Worm (Caenorhabditis elegans) whole organism, L2 larva: ENCODE results near the gene Y52E8A.1.

Source experiments
- C34F6.9 ChIP-seq: fragments of 150-350 bp; optimal IDR thresholded peaks from 2 replicates; lab custom pipeline; 2014; ENCODE audit warnings: missing biosample characterization, missing genetic modification characterization
- F13H6.1 ChIP-seq: sonication (generic microtip); optimal IDR thresholded peaks from 2 replicates; lab custom pipeline; 2016; ENCODE audit warnings: missing genetic modification characterization, missing compliant biosample characterization
- R02D3.7 ChIP-seq: fragments of 150-350 bp; optimal IDR thresholded peaks from 2 replicates; lab custom pipeline; 2014; ENCODE audit warnings: missing biosample characterization, missing genetic modification characterization
- Y55F3AM.14 ChIP-seq: fragments of 200-800 bp; sonication (Bioruptor generic); optimal IDR thresholded peaks from 2 replicates; lab custom pipeline; 2018; ENCODE audit warnings: mild to moderate bottlenecking, missing genetic modification characterization, missing compliant biosample characterization
- alr-1 ChIP-seq: fragments of 150-350 bp; optimal IDR thresholded peaks from 2 replicates; lab custom pipeline; 2014; ENCODE audit warnings: missing biosample characterization, missing genetic modification characterization
- aly-2 ChIP-seq: fragments of 150-350 bp; optimal IDR thresholded peaks from 2 replicates; lab custom pipeline; 2014; ENCODE audit warnings: missing biosample characterization, missing genetic modification characterization
- ceh-82 ChIP-seq: fragments of 150-350 bp; optimal IDR thresholded peaks from 2 replicates; lab custom pipeline; 2014; ENCODE audit warnings: missing biosample characterization, missing genetic modification characterization
- crh-2 ChIP-seq: sonication (generic microtip); optimal IDR thresholded peaks from 2 replicates; lab custom pipeline; 2017; ENCODE audit warnings: missing biosample characterization, missing genetic modification characterization
- dmd-4 ChIP-seq: sonication (generic microtip); optimal IDR thresholded peaks from 2 replicates; lab custom pipeline; 2017; ENCODE audit warnings: missing biosample characterization, missing genetic modification characterization
- egl-27 ChIP-seq: sonication (generic microtip); optimal IDR thresholded peaks from 3 replicates; lab custom pipeline; 2017; ENCODE audit warnings: missing biosample characterization, missing genetic modification reagents, missing genetic modification characterization
- elt-1 ChIP-seq: fragments of 150-350 bp; optimal IDR thresholded peaks from 2 replicates; lab custom pipeline; 2014; ENCODE audit warnings: missing biosample characterization, missing genetic modification characterization
- elt-3 ChIP-seq: sonication (generic microtip); optimal IDR thresholded peaks from 2 replicates; lab custom pipeline; 2017; ENCODE audit warnings: missing biosample characterization, missing genetic modification characterization
- fos-1 ChIP-seq: fragments of 150-350 bp; optimal IDR thresholded peaks from 2 replicates; lab custom pipeline; 2014; ENCODE audit warnings: missing biosample characterization, missing genetic modification characterization
- lin-11 ChIP-seq: fragments of 150-350 bp; sonication (generic microtip); optimal IDR thresholded peaks from 2 replicates; lab custom pipeline; 2014; ENCODE audit warnings: missing biosample characterization, missing genetic modification characterization, inconsistent platforms, mixed read lengths
- lin-13 ChIP-seq: fragments of 150-350 bp; optimal IDR thresholded peaks from 2 replicates; lab custom pipeline; 2014; ENCODE audit warnings: missing biosample characterization, missing genetic modification reagents, missing genetic modification characterization
- lin-39 ChIP-seq: fragments of 150-350 bp; optimal IDR thresholded peaks from 2 replicates; lab custom pipeline; 2014; ENCODE audit warnings: missing biosample characterization, missing genetic modification reagents, missing genetic modification characterization
- lsy-2 ChIP-seq, 2 experiments: fragments of 150-350 bp in 1 of 2; sonication (generic microtip) in 1 of 2; optimal IDR thresholded peaks; 2 replicates each; lab custom pipeline; 2014 to 2017; ENCODE audit warnings: missing biosample characterization in 2 of 2, missing genetic modification characterization in 2 of 2
- mab-5 ChIP-seq: fragments of 150-350 bp; optimal IDR thresholded peaks from 2 replicates; lab custom pipeline; 2014; ENCODE audit warnings: missing biosample characterization, missing genetic modification characterization
- mbf-1 ChIP-seq: sonication (generic microtip); optimal IDR thresholded peaks from 2 replicates; lab custom pipeline; 2017; ENCODE audit warnings: missing biosample characterization, missing genetic modification characterization
- nhr-10 ChIP-seq: sonication (generic microtip); optimal IDR thresholded peaks from 2 replicates; lab custom pipeline; 2017; ENCODE audit warnings: missing biosample characterization, missing genetic modification characterization
- nhr-11 ChIP-seq: fragments of 150-350 bp; optimal IDR thresholded peaks from 2 replicates; lab custom pipeline; 2014; ENCODE audit warnings: missing biosample characterization, missing genetic modification characterization
- nhr-12 ChIP-seq: fragments of 150-350 bp; optimal IDR thresholded peaks from 2 replicates; lab custom pipeline; 2014; ENCODE audit warnings: missing biosample characterization, missing genetic modification characterization
- nhr-129 ChIP-seq: fragments of 150-350 bp; optimal IDR thresholded peaks from 2 replicates; lab custom pipeline; 2014; ENCODE audit warnings: missing biosample characterization, missing genetic modification characterization
- nhr-21 ChIP-seq: fragments of 150-350 bp; optimal IDR thresholded peaks from 2 replicates; lab custom pipeline; 2014; ENCODE audit warnings: missing biosample characterization, missing genetic modification characterization
- nhr-23 ChIP-seq: fragments of 150-350 bp; optimal IDR thresholded peaks from 2 replicates; lab custom pipeline; 2014; ENCODE audit warnings: missing biosample characterization, missing genetic modification reagents, missing genetic modification characterization
- nhr-237 ChIP-seq: fragments of 150-350 bp; optimal IDR thresholded peaks from 2 replicates; lab custom pipeline; 2014; ENCODE audit warnings: missing biosample characterization, missing genetic modification characterization
- nhr-25 ChIP-seq: fragments of 150-350 bp; sonication (generic microtip); optimal IDR thresholded peaks from 3 replicates; lab custom pipeline; 2014; ENCODE audit warnings: missing biosample characterization, missing genetic modification characterization
- nhr-77 ChIP-seq: fragments of 150-350 bp; optimal IDR thresholded peaks from 2 replicates; lab custom pipeline; 2014; ENCODE audit warnings: missing biosample characterization, missing genetic modification characterization
- peb-1 ChIP-seq: fragments of 150-350 bp; optimal IDR thresholded peaks from 2 replicates; lab custom pipeline; 2014; ENCODE audit warnings: missing biosample characterization, missing genetic modification characterization
- sem-4 ChIP-seq: fragments of 150-350 bp; optimal IDR thresholded peaks from 2 replicates; lab custom pipeline; 2014; ENCODE audit warnings: missing biosample characterization, missing genetic modification reagents, missing genetic modification characterization
- skn-1 ChIP-seq: sonication (generic microtip); optimal IDR thresholded peaks from 2 replicates; lab custom pipeline; 2017; ENCODE audit warnings: missing biosample characterization, missing genetic modification characterization
- sma-3 ChIP-seq: sonication (generic microtip); optimal IDR thresholded peaks from 2 replicates; lab custom pipeline; 2016; ENCODE audit warnings: missing genetic modification reagents, missing genetic modification characterization, missing compliant biosample characterization
- snpc-4 ChIP-seq: fragments of 150-350 bp; optimal IDR thresholded peaks from 2 replicates; lab custom pipeline; 2014; ENCODE audit warnings: missing biosample characterization, missing genetic modification characterization
- unc-39 ChIP-seq: fragments of 150-350 bp; optimal IDR thresholded peaks from 2 replicates; lab custom pipeline; 2014; ENCODE audit warnings: missing biosample characterization, missing genetic modification characterization
- unc-55 ChIP-seq: fragments of 150-350 bp; sonication (generic microtip); optimal IDR thresholded peaks from 3 replicates; lab custom pipeline; 2014; ENCODE audit warnings: missing biosample characterization, missing genetic modification reagents, missing genetic modification characterization
- ztf-1 ChIP-seq: fragments of 200-800 bp; sonication (Bioruptor generic); conservative IDR thresholded peaks from 2 replicates; pipeline ENCODE4 v1.3.6; 2022; ENCODE audit warnings: missing genetic modification characterization, missing compliant biosample characterization
- ztf-11 ChIP-seq: sonication (generic microtip); optimal IDR thresholded peaks from 2 replicates; lab custom pipeline; 2017; ENCODE audit warnings: missing biosample characterization, missing genetic modification characterization
- ztf-4 ChIP-seq: fragments of 150-350 bp; optimal IDR thresholded peaks from 2 replicates; lab custom pipeline; 2014; ENCODE audit warnings: missing biosample characterization, missing genetic modification characterization

The Y52E8A.1 gene

DNA sequence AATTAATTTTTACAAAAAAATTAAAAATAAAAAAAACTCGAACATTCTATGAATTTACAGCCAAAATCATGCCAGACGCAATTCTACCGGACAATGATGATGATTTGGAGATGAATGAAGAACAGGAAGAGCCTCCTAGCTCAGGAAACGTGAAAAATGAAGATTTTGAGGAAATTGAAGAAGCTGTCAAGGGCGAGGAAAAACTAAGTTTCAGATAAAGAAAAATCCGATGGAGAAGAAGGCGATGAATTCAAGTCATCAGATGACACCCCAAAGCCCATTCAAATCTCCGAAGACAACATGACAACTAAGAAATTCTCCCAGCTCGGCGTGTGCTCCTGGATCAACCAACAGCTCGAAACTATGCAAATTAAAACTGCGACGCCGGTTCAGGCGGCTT, at the start of gene Y52E8A.1:
Y52E8A.1 (plus strand) TSS at position 301 of the 400 bp plus-strand sequence.
- TF ChIP-seq unc-55: no peak
- no peak for TF ChIP-seq nhr-10 (tag; lab: Kevin White, UChicago)

DNA sequence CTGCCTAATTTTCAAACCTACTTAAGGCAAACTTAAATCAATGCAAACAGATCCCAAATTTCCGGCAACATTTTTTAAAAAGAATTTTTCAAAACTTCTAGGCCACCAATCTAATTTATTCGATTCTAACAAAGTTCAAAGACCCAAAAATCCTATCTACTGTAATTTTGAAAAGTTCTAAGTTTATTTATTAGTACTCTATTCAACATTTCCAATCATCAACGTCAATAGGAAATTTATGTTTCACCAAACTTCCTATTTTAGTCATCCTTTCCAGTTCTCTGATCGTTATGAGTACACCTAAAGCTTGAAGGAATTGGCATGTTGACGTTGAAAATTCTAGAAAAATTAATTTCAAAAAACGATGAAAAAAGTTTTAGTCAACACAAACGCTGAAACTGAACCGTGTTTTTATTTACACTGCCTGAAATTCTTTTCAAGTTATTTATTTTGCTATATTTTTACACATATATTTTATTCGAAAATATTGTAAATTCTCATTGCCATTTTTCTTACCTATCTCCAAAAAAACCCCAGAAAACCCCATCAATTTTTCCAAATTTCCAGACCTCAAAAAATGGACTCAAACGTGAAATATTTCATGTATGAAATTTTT, 46.1 kb upstream of the Y52E8A.1 start, which contains the start of gene npr-42:
npr-42 (plus strand) TSS at position 566 of the 616 bp plus-strand sequence.
- no peak for TF ChIP-seq nhr-12 (tag; lab: Kevin White, UChicago)
- TF ChIP-seq ztf-11 (tag; lab: Kevin White, UChicago): no peak
- no peak for TF ChIP-seq ceh-82 (tag; lab: Kevin White, UChicago)
- no peak for TF ChIP-seq alr-1 (tag; lab: Kevin White, UChicago)
- no peak for TF ChIP-seq R02D3.7 (tag; lab: Kevin White, UChicago)
- no peak for TF ChIP-seq Y55F3AM.14 (GFP tag; lab: Kevin White, UChicago)
- no peak for TF ChIP-seq nhr-129
- no peak for TF ChIP-seq nhr-21 (tag; lab: Kevin White, UChicago)
- no peak for TF ChIP-seq crh-2 (tag; lab: Kevin White, UChicago)
- no peak for TF ChIP-seq nhr-23
- TF ChIP-seq F13H6.1: no peak
- TF ChIP-seq elt-3 (tag; lab: Kevin White, UChicago): no peak
- TF ChIP-seq snpc-4: no peak
- no peak for TF ChIP-seq mbf-1 (tag; lab: Kevin White, UChicago)
- no peak for TF ChIP-seq skn-1
- no peak for TF ChIP-seq nhr-11 (tag; lab: Kevin White, UChicago)
- no peak for TF ChIP-seq C34F6.9 (tag; lab: Kevin White, UChicago)
- no peak for TF ChIP-seq ztf-4 (tag; lab: Kevin White, UChicago)

DNA sequence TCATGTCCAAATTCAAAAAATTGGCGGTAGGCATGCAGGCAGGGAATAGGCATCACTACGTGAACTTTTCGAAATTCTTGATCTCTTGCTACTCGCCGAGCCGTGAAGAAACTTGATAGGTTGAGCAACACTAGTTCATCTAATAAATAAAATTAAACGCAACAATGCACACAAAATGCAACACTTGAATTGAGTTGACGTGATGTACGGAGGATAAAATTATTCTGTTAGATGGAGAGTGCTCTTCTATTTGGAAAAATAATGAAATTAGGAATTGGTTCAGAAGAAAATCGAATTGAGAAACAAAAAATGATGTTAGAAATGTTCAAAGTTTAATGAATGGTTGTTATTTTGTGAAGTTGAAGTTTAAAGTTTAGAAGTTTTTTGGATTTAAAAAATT, 44.9 kb upstream of the Y52E8A.1 start:
- TF ChIP-seq elt-3 (tag; lab: Kevin White, UChicago) (no peak), dmd-4 (tag; lab: Kevin White, UChicago) (no peak), aly-2 (tag; lab: Kevin White, UChicago) (no peak), peb-1 (tag; lab: Kevin White, UChicago) (no peak), nhr-12 (tag; lab: Kevin White, UChicago) (no peak), unc-55 (no peak), nhr-25 (tag; lab: Kevin White, UChicago) (no peak), unc-39 (tag; lab: Kevin White, UChicago) (no peak), ztf-11 (tag; lab: Kevin White, UChicago) (no peak), lsy-2 (tag; optimal IDR thresholded peaks at IDR 0.05; lab: Kevin White, UChicago) (no peak), nhr-237 (tag; lab: Kevin White, UChicago) (no peak), sma-3 (GFP tag; lab: Kevin White, UChicago) (no peak), crh-2 (tag; lab: Kevin White, UChicago) (no peak), elt-1 (tag; lab: Kevin White, UChicago) (no peak), fos-1 (no peak), egl-27 (tag; lab: Kevin White, UChicago) (no peak), lin-13 (GFP tag; lab: Kevin White, UChicago) (no peak), nhr-23 (no peak), ztf-1 (GFP tag; lab: Robert Waterston, UW) (no peak)

DNA sequence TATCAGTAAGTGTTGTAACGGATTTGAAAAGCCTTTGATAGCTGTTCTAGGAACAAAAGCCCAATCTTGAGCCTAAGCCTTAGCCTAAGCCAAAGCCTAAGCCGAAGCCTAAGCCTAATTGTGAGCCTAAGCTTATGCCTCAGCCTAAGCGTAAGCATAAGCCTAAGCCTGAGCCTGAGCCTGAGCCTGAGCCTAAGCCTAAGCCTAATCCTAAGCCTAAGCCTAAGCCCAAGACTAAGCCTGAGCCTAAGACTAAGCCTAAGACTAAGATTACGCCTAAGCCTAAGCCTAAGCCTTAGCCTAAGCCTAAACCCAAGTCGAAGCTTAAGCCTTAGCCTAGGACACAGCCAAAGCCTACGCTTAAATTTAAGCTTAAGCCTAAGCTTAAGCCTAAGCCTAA, 44.2 kb upstream of the Y52E8A.1 start:
- TF ChIP-seq ztf-4 (tag; lab: Kevin White, UChicago): no peak
- no peak for TF ChIP-seq sma-3 (GFP tag; lab: Kevin White, UChicago)
- TF ChIP-seq lin-11 (tag; lab: Kevin White, UChicago): no peak
- no peak for TF ChIP-seq skn-1
- TF ChIP-seq mab-5: no peak
- TF ChIP-seq nhr-77 (tag; lab: Kevin White, UChicago): no peak
- no peak for TF ChIP-seq lin-39 (tag; lab: Kevin White, UChicago)
- no peak for TF ChIP-seq aly-2 (tag; lab: Kevin White, UChicago)
- TF ChIP-seq Y55F3AM.14 (GFP tag; lab: Kevin White, UChicago): no peak
- TF ChIP-seq sem-4 (tag; lab: Kevin White, UChicago): no peak
- no peak for TF ChIP-seq unc-55
